Worm (Caenorhabditis elegans): ENCODE measurements around the gene ZC239.16.

DNA sequence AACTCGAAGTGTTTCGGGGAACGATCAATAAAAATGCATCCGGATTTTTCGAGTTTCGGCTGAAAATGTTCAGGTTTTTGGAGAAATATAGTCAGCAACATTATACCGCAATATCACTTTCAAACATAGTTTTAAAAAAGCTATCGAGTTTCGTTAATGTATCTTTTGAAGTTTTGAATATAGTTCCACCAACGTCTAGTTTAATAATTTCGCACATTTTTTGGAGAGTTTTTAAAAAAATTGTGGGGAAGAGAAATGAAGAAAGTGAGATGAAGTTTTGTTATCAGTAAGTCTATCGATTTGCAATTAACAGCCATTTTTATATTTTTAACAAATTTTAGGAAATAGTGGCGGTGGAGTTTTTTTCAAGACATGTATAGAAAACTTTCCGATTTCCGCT lies 661 bp upstream of the ZC239.16 start, which contains the start of gene ZC239.17:
- TF ChIP-seq nhr-43 (tag; optimal IDR thresholded peaks at IDR 0.05; ENCODE audit: poor library complexity, severe bottlenecking) (no peak), unc-62 (GFP tag; optimal IDR thresholded peaks at IDR 0.05) (no peak), ama-1 (optimal IDR thresholded peaks at IDR 0.05) (no peak), lin-15B (tag; optimal IDR thresholded peaks at IDR 0.05) (no peak), nhr-28 (tag; optimal IDR thresholded peaks at IDR 0.05) (no peak), tbx-2 (tag; optimal IDR thresholded peaks at IDR 0.05) (no peak), ztf-11 (tag; optimal IDR thresholded peaks at IDR 0.05) (no peak), pqm-1 (tag; optimal IDR thresholded peaks at IDR 0.05) (no peak), lsy-12 (tag; optimal IDR thresholded peaks at IDR 0.05) (no peak), lin-39 (tag; optimal IDR thresholded peaks at IDR 0.05) (no peak), mdl-1 (tag; optimal IDR thresholded peaks at IDR 0.05) (no peak), ceh-82 (tag; optimal IDR thresholded peaks at IDR 0.05) (no peak)

Measured in whole organism, L3 larva.